Fruit fly (Drosophila melanogaster): Measurements from ENCODE around the gene opm.
A peak's percentile ranks its signal among the peaks of the same experiment; 100 is the strongest.

Gene opm

DNA sequence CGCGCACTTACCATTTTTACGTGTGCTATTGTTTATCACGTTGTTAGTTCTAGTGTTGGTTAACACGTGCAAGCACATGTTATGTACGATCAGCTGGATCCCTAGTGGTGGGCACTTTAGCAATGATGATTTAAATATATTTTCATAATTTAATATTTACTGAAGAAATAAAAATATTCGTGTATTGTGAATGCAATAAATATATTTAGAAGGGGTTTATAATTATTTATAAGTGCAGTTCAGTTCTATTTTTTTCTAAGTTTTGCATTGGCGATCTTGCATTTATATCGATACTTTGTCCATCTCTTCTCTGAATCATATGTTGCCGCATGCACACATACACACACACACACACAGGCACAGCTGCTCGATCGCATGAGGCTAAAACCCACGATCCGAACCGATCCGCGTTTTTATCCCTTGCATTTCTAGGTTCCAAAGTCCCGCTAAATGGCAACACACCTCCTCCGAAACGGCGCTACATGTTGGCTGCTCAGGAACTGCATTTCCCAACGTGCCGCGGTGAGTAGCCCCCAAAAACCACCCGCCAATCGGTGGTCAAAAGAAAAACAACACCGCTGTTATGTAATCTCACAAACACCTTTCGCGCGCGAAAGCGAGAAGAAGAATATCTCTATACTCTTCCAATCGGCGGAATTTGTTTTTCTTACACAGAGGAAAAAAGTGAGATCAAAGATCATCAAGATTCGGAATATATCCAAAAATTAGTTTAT lies 19.7 kb upstream of the opm start, which contains the start of the genes CG15027 and Dbct (continued):
- TF ChIP-seq sens-2 (GFP tag; IDR thresholded peaks at IDR 0.05) = no peak
- no peak for TF ChIP-seq Mes4 (GFP tag; optimal IDR thresholded peaks at IDR 0.05)
- peak; percentile 57 for TF ChIP-seq zen (tag; optimal IDR thresholded peaks at IDR 0.05)
- TF ChIP-seq ftz-f1 (GFP tag; optimal IDR thresholded peaks at IDR 0.05) = no peak
- peak; percentile 24 for TF ChIP-seq tio (GFP tag; optimal IDR thresholded peaks at IDR 0.05)
- peak; percentile 78 for TF ChIP-seq nmo (GFP tag; optimal IDR thresholded peaks at IDR 0.05)
- no peak for TF ChIP-seq cas (GFP tag; IDR thresholded peaks at IDR 0.05)
- TF ChIP-seq CG14050 (GFP tag; IDR thresholded peaks at IDR 0.05) = peak; percentile 22; the same call in 1 of the 3 replicates
- TF ChIP-seq CG2116 (GFP tag; optimal IDR thresholded peaks at IDR 0.05) = peak; percentile 67
- TF ChIP-seq CG34224 (GFP tag; IDR thresholded peaks at IDR 0.05; ENCODE audit: partially characterized antibody) = peak; percentile 73; the same call in 2 of the 3 replicates
- TF ChIP-seq psq (GFP tag; optimal IDR thresholded peaks at IDR 0.05) = peak; percentile 28
- TF ChIP-seq Doc2 (GFP tag; IDR thresholded peaks at IDR 0.05) = no peak
- TF ChIP-seq CG14667 (GFP tag; IDR thresholded peaks at IDR 0.05) = 0 out of 2 replicates have a peak, but pooled peaks have one; percentile 27
- TF ChIP-seq cg (GFP tag; optimal IDR thresholded peaks at IDR 0.05) = peak; percentile 83
- TF ChIP-seq unc-4 (GFP tag; IDR thresholded peaks at IDR 0.05; ENCODE audit: partially characterized antibody) = peak; percentile 69
- TF ChIP-seq Bgb (GFP tag; IDR thresholded peaks at IDR 0.05; ENCODE audit: partially characterized antibody) = peak; percentile 40; the same call in 1 of the 2 replicates
- no peak for TF ChIP-seq jing (GFP tag; optimal IDR thresholded peaks at IDR 0.05)
- peak; percentile 6 for TF ChIP-seq sens (GFP tag)
- TF ChIP-seq sr (GFP tag; IDR thresholded peaks at IDR 0.05) = no peak
- TF ChIP-seq pb (GFP tag; optimal IDR thresholded peaks at IDR 0.05) = no peak
- peak; percentile 19 for TF ChIP-seq ATbp (GFP tag; optimal IDR thresholded peaks at IDR 0.05)
- peak; percentile 77 for TF ChIP-seq Ptx1 (GFP tag; IDR thresholded peaks at IDR 0.05)
- peak; percentile 48 for TF ChIP-seq tap (tag; optimal IDR thresholded peaks at IDR 0.05)
- no peak for TF ChIP-seq Bdp1 (GFP tag; optimal IDR thresholded peaks at IDR 0.05)
- TF ChIP-seq NC2α (GFP tag; optimal IDR thresholded peaks at IDR 0.05) = no peak
- peak; percentile 52 for TF ChIP-seq ssp (GFP tag; IDR thresholded peaks at IDR 0.05)
- TF ChIP-seq lov (optimal IDR thresholded peaks at IDR 0.05) = no peak
- TF ChIP-seq lov (GFP tag; IDR thresholded peaks at IDR 0.05) = no peak
- TF ChIP-seq gro (GFP tag; optimal IDR thresholded peaks at IDR 0.05) = no peak
- no peak for TF ChIP-seq pum (GFP tag; optimal IDR thresholded peaks at IDR 0.05)
- peak; percentile 33 for TF ChIP-seq CG15514 (GFP tag; optimal IDR thresholded peaks at IDR 0.05)
- TF ChIP-seq Oaz (GFP tag; IDR thresholded peaks at IDR 0.05) = peak; percentile 11; the same call in 1 of the 2 replicates
- no peak for TF ChIP-seq D19B (GFP tag; optimal IDR thresholded peaks at IDR 0.05)
- no peak for TF ChIP-seq jumu (GFP tag; optimal IDR thresholded peaks at IDR 0.05)
- TF ChIP-seq ERR (GFP tag; optimal IDR thresholded peaks at IDR 0.05) = no peak
- peak; percentile 64; the same call in 1 of the 2 replicates for TF ChIP-seq hbn (GFP tag; IDR thresholded peaks at IDR 0.05; ENCODE audit: partially characterized antibody)
- peak; percentile 53 for TF ChIP-seq Dref (GFP tag; IDR thresholded peaks at IDR 0.05)
- TF ChIP-seq C15 (GFP tag; IDR thresholded peaks at IDR 0.05) = no peak
- peak; percentile 70 for TF ChIP-seq CG8924 (tag; optimal IDR thresholded peaks at IDR 0.05)
- TF ChIP-seq CG3838 (GFP tag; optimal IDR thresholded peaks at IDR 0.05) = no peak
- TF ChIP-seq CG17802 (tag; optimal IDR thresholded peaks at IDR 0.05) = no peak
- TF ChIP-seq CG7556 (GFP tag; optimal IDR thresholded peaks at IDR 0.05) = peak; percentile 43
- peak; percentile 60; the same call in 1 of the 2 replicates for TF ChIP-seq CG11085 (GFP tag; IDR thresholded peaks at IDR 0.05)
- TF ChIP-seq z (GFP tag; IDR thresholded peaks at IDR 0.05) = no peak
- no peak for TF ChIP-seq sc (optimal IDR thresholded peaks at IDR 0.05)
- no peak for TF ChIP-seq sc (GFP tag; optimal IDR thresholded peaks at IDR 0.05)
- peak; percentile 92 for TF ChIP-seq Ets65A (GFP tag)
- TF ChIP-seq CG5245 (GFP tag; optimal IDR thresholded peaks at IDR 0.05) = peak; percentile 16
- no peak for TF ChIP-seq fd102C (GFP tag; optimal IDR thresholded peaks at IDR 0.05)
- no peak for TF ChIP-seq fru (optimal IDR thresholded peaks at IDR 0.05)
- 0 out of 3 replicates have a peak, but pooled peaks have one; percentile 57 for TF ChIP-seq vnd (GFP tag; IDR thresholded peaks at IDR 0.05; ENCODE audit: partially characterized antibody)
